Fruit fly (Drosophila melanogaster): ENCODE results near the gene CG15019.

Gene CG15019

dm6 chr3L:4413800-4414446 lies 8.1 kb upstream of the CG15019 start:
- TF ChIP-seq Abd-B (GFP tag; optimal IDR thresholded peaks at IDR 0.05) (no peak), Vsx2 (GFP tag; optimal IDR thresholded peaks at IDR 0.05; ENCODE audit: partially characterized antibody) (no peak), tai (GFP tag; optimal IDR thresholded peaks at IDR 0.05) (peak; percentile 1)

dm6 chr3L:4412974-4413373 lies 7.1 kb upstream of the CG15019 start:
- TF ChIP-seq dl (GFP tag; optimal IDR thresholded peaks at IDR 0.05; ENCODE audit: insufficient read depth in 1 of 2, partially characterized antibody in 2 of 2) (no peak), Hr78 (GFP tag; optimal IDR thresholded peaks at IDR 0.05) (no peak), CG9705 (GFP tag; optimal IDR thresholded peaks at IDR 0.05) (no peak), woc (GFP tag; optimal IDR thresholded peaks at IDR 0.05) (no peak), brk (GFP tag; optimal IDR thresholded peaks at IDR 0.05) (no peak), OdsH (GFP tag; optimal IDR thresholded peaks at IDR 0.05) (no peak), Vsx2 (GFP tag; optimal IDR thresholded peaks at IDR 0.05; ENCODE audit: partially characterized antibody) (no peak), jim (GFP tag; optimal IDR thresholded peaks at IDR 0.05) (no peak), foxo (GFP tag; optimal IDR thresholded peaks at IDR 0.05) (no peak), Rel (GFP tag; optimal IDR thresholded peaks at IDR 0.05) (no peak), Rel (tag; optimal IDR thresholded peaks at IDR 0.05) (no peak), Mio (GFP tag; optimal IDR thresholded peaks at IDR 0.05) (no peak), HLH106 (tag; optimal IDR thresholded peaks at IDR 0.05) (no peak), ey (GFP tag; optimal IDR thresholded peaks at IDR 0.05) (no peak), Dif (GFP tag; optimal IDR thresholded peaks at IDR 0.05; ENCODE audit: partially characterized antibody) (no peak)

DNA sequence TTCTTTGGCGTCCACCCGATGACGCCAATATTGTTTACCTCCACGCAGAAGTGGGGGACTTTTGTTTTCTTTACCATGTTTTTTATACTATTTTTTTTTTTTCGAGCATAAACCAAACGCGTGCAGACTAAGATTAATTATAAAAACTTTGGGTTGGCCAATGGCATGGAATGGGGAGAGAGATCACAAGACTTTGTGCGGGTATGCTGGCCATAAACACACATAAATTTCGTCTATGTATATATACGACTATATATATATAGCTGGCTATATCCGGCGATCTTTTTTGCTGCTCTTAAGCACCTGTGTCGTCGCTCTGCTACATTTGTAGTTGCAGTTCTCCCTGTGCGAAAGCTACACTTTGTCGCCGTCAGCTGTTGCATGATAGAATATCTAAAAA lies 6.1 kb upstream of the CG15019 start:
- TF ChIP-seq GATAd (GFP tag; optimal IDR thresholded peaks at IDR 0.05) = no peak
- no peak for TF ChIP-seq brk (GFP tag; optimal IDR thresholded peaks at IDR 0.05)
- no peak for TF ChIP-seq ey (GFP tag; optimal IDR thresholded peaks at IDR 0.05)
- TF ChIP-seq rgr (GFP tag; optimal IDR thresholded peaks at IDR 0.05) = no peak
- TF ChIP-seq usp (GFP tag; optimal IDR thresholded peaks at IDR 0.05) = no peak
- TF ChIP-seq pan (optimal IDR thresholded peaks at IDR 0.05) = no peak
- TF ChIP-seq woc (GFP tag; optimal IDR thresholded peaks at IDR 0.05) = no peak

DNA sequence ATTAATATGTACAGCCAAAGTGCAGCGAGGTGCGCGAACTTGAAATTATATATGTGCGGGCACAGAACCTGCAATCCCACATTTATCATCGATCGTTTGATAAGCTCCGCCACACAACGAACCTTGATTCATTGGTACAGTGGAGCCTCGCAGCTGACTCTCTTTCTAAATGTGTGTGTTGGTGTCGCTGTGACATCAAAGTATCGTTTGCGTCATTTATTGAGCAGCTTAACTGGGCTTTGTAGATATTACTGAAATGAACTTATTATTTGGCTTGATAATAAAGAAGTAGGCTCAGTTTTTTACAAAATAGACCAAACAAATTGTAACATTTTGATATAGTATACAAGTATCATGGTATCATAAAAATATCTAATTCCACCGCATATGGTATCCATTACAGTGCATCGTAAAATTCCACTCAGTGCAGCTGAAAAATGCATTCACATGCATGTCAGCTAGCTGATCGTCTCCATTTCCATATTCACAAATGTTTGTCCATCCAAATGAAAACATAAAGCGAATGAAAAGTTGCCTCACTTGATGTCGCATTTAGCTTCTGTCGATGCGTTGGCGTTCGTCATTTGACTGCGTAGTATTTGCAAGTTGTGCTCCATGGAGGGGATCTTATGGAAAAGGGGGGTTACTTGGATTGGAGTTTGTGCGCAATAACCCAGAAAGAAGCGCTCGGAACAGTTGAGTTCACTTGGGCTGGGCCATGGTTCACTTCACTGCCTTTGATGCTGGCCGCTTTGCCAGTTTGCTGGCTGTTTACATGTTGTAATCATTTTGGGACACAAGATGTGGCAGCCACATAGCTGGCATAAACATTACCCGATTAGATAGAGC lies 5.4 kb upstream of the CG15019 start:
- TF ChIP-seq fru (GFP tag; optimal IDR thresholded peaks at IDR 0.05) (peak; percentile 60), h (GFP tag; optimal IDR thresholded peaks at IDR 0.05) (peak; percentile 44), br (GFP tag; optimal IDR thresholded peaks at IDR 0.05) (peak; percentile 28), rgr (GFP tag; optimal IDR thresholded peaks at IDR 0.05) (peak; percentile 29), Jra (GFP tag; optimal IDR thresholded peaks at IDR 0.05) (peak; percentile 23), Vsx2 (GFP tag; optimal IDR thresholded peaks at IDR 0.05; ENCODE audit: partially characterized antibody) (no peak), sv (GFP tag; optimal IDR thresholded peaks at IDR 0.05) (no peak), Sp1 (GFP tag; optimal IDR thresholded peaks at IDR 0.05) (peak; percentile 3), ey (GFP tag; optimal IDR thresholded peaks at IDR 0.05) (peak; percentile 26), foxo (GFP tag; optimal IDR thresholded peaks at IDR 0.05) (peak in 1 of 2 experiments; percentile 46), HLH106 (tag; optimal IDR thresholded peaks at IDR 0.05) (peak; percentile 35), Hnf4 (GFP tag; optimal IDR thresholded peaks at IDR 0.05) (peak; percentile 47), CrebA (GFP tag; optimal IDR thresholded peaks at IDR 0.05; ENCODE audit: borderline replicate concordance) (no peak), woc (GFP tag; optimal IDR thresholded peaks at IDR 0.05) (no peak), OdsH (GFP tag; optimal IDR thresholded peaks at IDR 0.05) (peak; percentile 16), Rel (GFP tag; optimal IDR thresholded peaks at IDR 0.05) (no peak), Rel (tag; optimal IDR thresholded peaks at IDR 0.05) (peak; percentile 6), N (GFP tag; optimal IDR thresholded peaks at IDR 0.05) (no peak)

Data from whole organism, wandering third instar larva.